Fruit fly (Drosophila melanogaster): ENCODE measurements around the gene CG14879.

Gene CG14879

DNA sequence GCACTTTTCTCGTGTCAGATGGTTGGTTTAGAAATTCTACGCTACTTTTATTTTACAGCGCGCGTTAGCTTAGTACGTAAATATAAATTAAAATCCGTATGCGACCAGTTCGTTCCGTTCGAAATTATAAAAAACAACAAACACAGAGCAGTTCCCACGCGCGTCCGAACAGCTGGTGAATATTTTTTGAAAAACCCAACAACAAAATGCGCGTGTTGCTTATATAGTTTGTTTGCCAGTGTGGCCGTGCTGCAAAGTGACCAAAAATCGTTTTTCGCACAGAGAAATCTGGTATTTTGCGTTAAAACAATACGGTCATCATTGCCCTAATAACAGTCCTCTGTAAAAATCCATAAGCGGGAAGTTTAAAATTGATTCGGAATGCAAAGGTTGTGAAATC is 10.7 kb downstream of the CG14879 start (continued):
- TF ChIP-seq bbx (GFP tag; IDR thresholded peaks at IDR 0.05; ENCODE audit: partially characterized antibody) = peak; percentile 52; the same call in 1 of the 2 replicates
- TF ChIP-seq CG7839 (tag; optimal IDR thresholded peaks at IDR 0.05) = no peak
- TF ChIP-seq ftz-f1 (GFP tag; optimal IDR thresholded peaks at IDR 0.05) = no peak
- peak; percentile 20 for TF ChIP-seq nmo (GFP tag; optimal IDR thresholded peaks at IDR 0.05)
- peak; percentile 97 for TF ChIP-seq Dp (GFP tag; optimal IDR thresholded peaks at IDR 0.05)
- no peak; the same call in 1 of the 2 replicates for TF ChIP-seq vvl (GFP tag; IDR thresholded peaks at IDR 0.05)
- TF ChIP-seq nerfin-2 (GFP tag; IDR thresholded peaks at IDR 0.05; ENCODE audit: partially characterized antibody) = no peak
- TF ChIP-seq ham (GFP tag; IDR thresholded peaks at IDR 0.05) = no peak
- no peak for TF ChIP-seq CG9609 (GFP tag; optimal IDR thresholded peaks at IDR 0.05)
- TF ChIP-seq CG12659 (GFP tag; optimal IDR thresholded peaks at IDR 0.05) = peak; percentile 47
- peak; percentile 40 for TF ChIP-seq gro (GFP tag; optimal IDR thresholded peaks at IDR 0.05)
- TF ChIP-seq CG8359 (GFP tag; optimal IDR thresholded peaks at IDR 0.05; ENCODE audit: borderline replicate concordance) = no peak
- peak; percentile 26 for TF ChIP-seq CG15601 (tag; optimal IDR thresholded peaks at IDR 0.05)
- no peak for TF ChIP-seq Mad (GFP tag; optimal IDR thresholded peaks at IDR 0.05)
- 0 out of 2 replicates have a peak, but pooled peaks have one; percentile 35 for TF ChIP-seq Scr (GFP tag; IDR thresholded peaks at IDR 0.05; ENCODE audit: partially characterized antibody)
- no peak for TF ChIP-seq CG8290 (GFP tag; optimal IDR thresholded peaks at IDR 0.05)
- peak in 1 of 2 experiments; percentile 62 for TF ChIP-seq CG8290 (tag; optimal IDR thresholded peaks at IDR 0.05)
- TF ChIP-seq sqz (GFP tag; optimal IDR thresholded peaks at IDR 0.05) = peak; percentile 2
- TF ChIP-seq Hey (tag; optimal IDR thresholded peaks at IDR 0.05) = no peak
- TF ChIP-seq CG11696 (GFP tag; IDR thresholded peaks at IDR 0.05) = no peak
- TF ChIP-seq Dfd (GFP tag; optimal IDR thresholded peaks at IDR 0.05) = no peak
- no peak for TF ChIP-seq bab2 (GFP tag; optimal IDR thresholded peaks at IDR 0.05)
- TF ChIP-seq HHEX (GFP tag; optimal IDR thresholded peaks at IDR 0.05) = no peak
- TF ChIP-seq BEAF-32 (GFP tag; optimal IDR thresholded peaks at IDR 0.05) = peak; percentile 49
- TF ChIP-seq row (GFP tag; IDR thresholded peaks at IDR 0.05) = peak; percentile 30; the same call in 1 of the 3 replicates
- TF ChIP-seq CG33557 (GFP tag; optimal IDR thresholded peaks at IDR 0.05) = no peak
- peak; percentile 29 for TF ChIP-seq lbe (GFP tag; optimal IDR thresholded peaks at IDR 0.05)
- TF ChIP-seq zfh2 (GFP tag; optimal IDR thresholded peaks at IDR 0.05) = no peak
- peak; percentile 30 for TF ChIP-seq CG11504 (tag; optimal IDR thresholded peaks at IDR 0.05)
- TF ChIP-seq Eip74EF (GFP tag; optimal IDR thresholded peaks at IDR 0.05) = no peak
- no peak for TF ChIP-seq tup (GFP tag; optimal IDR thresholded peaks at IDR 0.05)
- peak; percentile 6 for TF ChIP-seq twi (tag; optimal IDR thresholded peaks at IDR 0.05)
- TF ChIP-seq CG2678 (tag; optimal IDR thresholded peaks at IDR 0.05) = no peak
- peak; percentile 75 for TF ChIP-seq trem (tag; optimal IDR thresholded peaks at IDR 0.05)
- TF ChIP-seq otp (GFP tag; IDR thresholded peaks at IDR 0.05) = no peak
- TF ChIP-seq Aef1 (GFP tag; IDR thresholded peaks at IDR 0.05) = peak; percentile 76
- TF ChIP-seq salm (tag; optimal IDR thresholded peaks at IDR 0.05) = no peak
- no peak for TF ChIP-seq Ptx1 (GFP tag; IDR thresholded peaks at IDR 0.05)
- no peak for TF ChIP-seq slp2 (GFP tag; optimal IDR thresholded peaks at IDR 0.05)
- peak; percentile 39 for TF ChIP-seq nerfin-1 (tag; optimal IDR thresholded peaks at IDR 0.05)
- no peak for TF ChIP-seq Trl (optimal IDR thresholded peaks at IDR 0.05)
- TF ChIP-seq Trl (GFP tag; optimal IDR thresholded peaks at IDR 0.05) = no peak
- TF ChIP-seq fu2 (GFP tag; optimal IDR thresholded peaks at IDR 0.05) = no peak
- TF ChIP-seq Vsx1 (GFP tag; optimal IDR thresholded peaks at IDR 0.05) = no peak
- no peak for TF ChIP-seq CG13894 (tag; optimal IDR thresholded peaks at IDR 0.05)
- TF ChIP-seq unpg (GFP tag; optimal IDR thresholded peaks at IDR 0.05) = no peak
- no peak for TF ChIP-seq dan (GFP tag; IDR thresholded peaks at IDR 0.05)
- TF ChIP-seq CG31441 (GFP tag; IDR thresholded peaks at IDR 0.05) = no peak
- TF ChIP-seq wor (GFP tag; IDR thresholded peaks at IDR 0.05) = no peak
- TF ChIP-seq Optix (GFP tag; IDR thresholded peaks at IDR 0.05) = no peak
- TF ChIP-seq CG3838 (GFP tag; optimal IDR thresholded peaks at IDR 0.05) = no peak
